Worm (Caenorhabditis elegans) whole organism, dauer: Measurements from ENCODE around the gene slfl-5.

Experiments
- unc-62 ChIP-seq: sonication (generic microtip); optimal IDR thresholded peaks from 2 replicates; lab custom pipeline; 2017; ENCODE audit warnings: missing biosample characterization, missing genetic modification reagents, missing genetic modification characterization

The slfl-5 gene

ce11 chrV:12244980-12245742 lies at the start of gene slfl-5, which contains the start of the genes T04H1.13 and rad-50:
Gene slfl-5 (minus strand): TSS chrV:12245044.
Gene T04H1.13 (minus strand): TSS chrV:12245030.
Gene rad-50 (plus strand): TSS chrV:12245646.
- TF ChIP-seq unc-62 (GFP tag; lab: Kevin White, UChicago) = no peak

DNA sequence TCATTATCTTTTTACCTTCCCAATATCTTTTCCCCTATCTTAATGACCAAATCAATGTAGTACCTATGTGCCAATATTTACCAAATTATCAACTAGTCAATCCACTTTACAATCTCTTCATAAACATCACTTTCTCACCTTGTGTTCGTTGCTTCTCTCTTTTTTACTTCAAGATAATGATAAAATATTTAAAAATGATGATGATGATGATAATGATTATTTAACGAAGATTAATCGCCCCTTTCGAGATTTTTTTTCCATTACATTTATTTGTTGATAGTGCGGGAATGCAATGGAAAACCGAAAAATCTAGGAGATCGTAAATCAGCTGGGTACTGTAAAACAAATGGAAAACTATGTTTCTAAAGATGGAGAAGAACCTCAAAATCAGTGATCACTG lies 49.2 kb upstream of the slfl-5 start:
- no peak for TF ChIP-seq unc-62 (GFP tag; lab: Kevin White, UChicago)

DNA sequence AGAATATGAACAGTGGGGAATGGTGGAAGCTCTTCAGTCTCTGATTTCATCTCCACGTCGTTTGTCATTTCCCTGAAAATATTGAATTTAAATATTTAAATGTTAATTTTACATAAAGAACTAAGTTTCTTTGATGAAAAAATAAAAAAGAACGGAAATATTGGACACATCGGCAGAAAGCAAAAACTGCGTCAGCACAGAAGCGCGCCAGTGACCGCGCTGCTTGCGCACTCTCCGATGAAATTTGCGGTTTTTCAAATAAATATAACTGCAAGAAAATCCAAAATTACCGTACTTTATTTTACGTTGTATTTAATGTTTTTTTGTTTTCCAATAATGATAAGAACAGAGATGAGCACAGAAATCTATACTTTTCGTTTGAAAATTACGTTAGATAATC lies 46.7 kb upstream of the slfl-5 start, which contains the start of the genes srpa-68 and srh-16:
Gene srpa-68 (minus strand): TSS at position 72 of the 400 bp plus-strand sequence.
Gene srh-16 (plus strand): TSS at position 275 of the 400 bp plus-strand sequence.
- TF ChIP-seq unc-62 (GFP tag; lab: Kevin White, UChicago) = no peak

DNA sequence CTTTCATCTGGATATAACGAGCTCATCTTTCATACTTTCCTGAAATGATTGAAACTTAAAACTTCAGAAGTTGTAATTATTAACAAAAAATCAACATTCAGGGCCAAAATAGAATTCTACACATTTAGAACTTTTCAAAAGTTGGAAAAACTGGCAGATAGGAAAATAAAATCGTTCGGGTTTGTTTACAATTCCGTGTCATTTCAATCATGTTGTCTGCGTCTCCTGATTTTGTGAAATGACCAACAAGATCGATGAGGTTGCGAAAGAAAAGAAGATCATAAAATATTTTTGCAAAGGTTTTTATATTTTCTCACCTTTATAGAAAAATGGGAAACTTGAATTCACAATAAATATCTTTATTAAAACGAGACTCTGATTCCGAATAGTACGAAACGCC lies 43.7 kb upstream of the slfl-5 start, which contains the start of gene rskd-1:
Gene rskd-1 (minus strand): TSS at position 39 of the 400 bp plus-strand sequence.
- TF ChIP-seq unc-62 (GFP tag; lab: Kevin White, UChicago) = no peak

DNA sequence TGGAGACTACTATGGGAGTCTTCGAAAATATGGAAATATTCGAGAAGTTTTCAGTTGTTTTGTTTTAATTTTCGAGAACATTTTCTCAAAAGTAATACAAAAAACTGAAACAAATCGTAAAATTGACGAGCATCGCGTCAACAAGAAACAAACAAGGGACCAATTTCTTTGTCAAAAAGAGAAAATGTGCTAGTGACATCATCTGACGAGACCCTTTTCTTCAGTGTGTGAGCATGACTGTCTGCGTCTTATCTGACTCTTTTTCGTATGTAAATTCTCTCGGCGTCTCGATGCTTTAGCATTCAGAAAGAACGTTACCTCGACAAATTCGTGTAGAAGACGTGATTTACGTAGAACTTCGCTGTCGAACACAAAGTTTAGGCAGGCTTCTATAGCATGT lies 42.8 kb upstream of the slfl-5 start:
- no peak for TF ChIP-seq unc-62 (GFP tag; lab: Kevin White, UChicago)

DNA sequence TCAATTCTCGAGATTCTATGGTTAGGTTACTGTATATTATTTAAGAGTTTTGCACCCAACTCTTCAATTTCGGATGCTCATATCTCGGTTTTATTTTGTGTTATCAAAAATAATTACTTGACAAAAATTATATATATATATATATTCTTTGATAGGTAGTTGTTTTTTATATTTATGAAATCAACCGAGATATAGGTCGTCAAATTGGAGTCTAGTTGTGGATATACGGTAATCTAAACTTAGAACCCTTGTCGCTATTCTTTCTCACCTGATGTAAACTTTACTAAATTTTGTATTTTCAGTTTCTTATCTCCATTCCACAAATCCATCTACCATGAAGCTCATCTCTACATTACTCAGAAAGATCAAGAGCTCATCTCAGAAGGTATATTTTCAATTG lies 38.3 kb upstream of the slfl-5 start, which contains the start of gene F55C5.10:
Gene F55C5.10 (plus strand): TSS at position 301 of the 400 bp plus-strand sequence.
- TF ChIP-seq unc-62 (GFP tag; lab: Kevin White, UChicago) = no peak

DNA sequence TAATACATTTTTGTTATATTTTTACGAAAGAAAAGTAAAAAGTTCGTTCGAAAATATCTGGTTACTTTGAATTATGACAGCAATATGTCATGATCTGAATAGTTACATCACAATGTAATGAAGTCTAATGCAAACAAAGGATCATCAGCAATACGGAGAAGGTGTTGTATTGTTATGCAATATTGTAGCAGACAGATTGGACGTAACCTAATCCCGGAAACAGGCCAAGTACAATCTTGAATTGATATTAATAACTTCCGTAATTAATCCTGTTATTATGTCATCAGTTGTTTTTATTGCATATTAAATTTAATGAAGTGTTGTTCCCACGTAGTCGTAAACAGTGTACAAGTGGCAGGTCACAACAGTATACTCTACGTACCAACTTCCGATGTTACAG lies 36.7 kb upstream of the slfl-5 start:
- no peak for TF ChIP-seq unc-62 (GFP tag; lab: Kevin White, UChicago)

DNA sequence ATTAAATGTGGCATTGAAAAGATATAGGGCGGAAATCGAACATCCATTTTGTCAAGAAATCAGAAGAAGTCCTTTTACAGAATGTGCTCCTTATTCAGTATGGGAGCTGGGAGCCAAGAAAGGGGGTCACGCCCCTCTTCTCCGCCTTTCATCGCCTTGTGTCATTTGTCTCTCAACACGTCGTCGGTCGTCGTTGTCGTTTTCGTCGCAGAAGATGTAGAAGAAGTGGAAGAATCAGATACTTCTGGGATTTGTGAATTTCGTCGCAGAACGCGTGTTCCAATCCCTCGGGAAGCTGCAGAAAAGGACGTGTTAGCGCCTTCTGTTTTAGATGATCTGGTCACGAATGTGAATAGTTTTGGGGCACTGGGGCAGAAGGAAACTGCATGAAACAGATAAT lies 32.1 kb upstream of the slfl-5 start, which contains the start of gene bnc-1:
Gene bnc-1 (minus strand): TSS at position 101 of the 400 bp plus-strand sequence.
- TF ChIP-seq unc-62 (GFP tag; lab: Kevin White, UChicago) = no peak

ce11 chrV:12275714-12276113 lies 30.9 kb upstream of the slfl-5 start:
- no peak for TF ChIP-seq unc-62 (GFP tag; lab: Kevin White, UChicago)

DNA sequence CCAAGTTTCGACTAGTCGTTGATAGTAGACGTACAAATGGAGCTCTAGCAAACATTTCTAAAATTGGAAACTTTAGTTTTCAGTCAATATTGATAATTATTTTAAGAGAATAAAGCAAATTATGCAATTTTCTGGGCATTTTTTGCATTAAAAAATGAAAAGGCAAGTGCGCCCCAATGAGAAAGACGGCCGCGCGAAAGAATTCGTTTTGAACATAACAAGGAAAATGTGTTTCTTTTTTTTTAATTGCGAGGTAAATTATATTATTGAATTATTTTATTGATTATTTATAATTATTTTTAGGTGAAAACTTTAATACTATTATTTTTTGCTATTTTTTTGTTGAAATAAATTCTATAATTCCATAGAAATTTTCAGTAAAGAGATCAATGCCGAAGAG lies 26.7 kb upstream of the slfl-5 start, which contains the start of the genes tsfm-1 and capg-2:
Gene tsfm-1 (minus strand): TSS at position 57 of the 400 bp plus-strand sequence.
Gene capg-2 (plus strand): TSS at position 379 of the 400 bp plus-strand sequence.
- TF ChIP-seq unc-62 (GFP tag; lab: Kevin White, UChicago) = no peak

ce11 chrV:12269272-12269767 lies 24.5 kb upstream of the slfl-5 start, which contains the start of gene twk-24:
Gene twk-24 (minus strand): TSS chrV:12269322.
- TF ChIP-seq unc-62 (GFP tag; lab: Kevin White, UChicago) = no peak

ce11 chrV:12263723-12264122 lies 18.9 kb upstream of the slfl-5 start, which contains the start of gene ssp-35:
Gene ssp-35 (minus strand): TSS chrV:12263823.
- TF ChIP-seq unc-62 (GFP tag; lab: Kevin White, UChicago) = no peak

ce11 chrV:12261377-12261776 lies 16.5 kb upstream of the slfl-5 start, which contains the start of gene tbb-6:
Gene tbb-6 (plus strand): TSS chrV:12261531.
- TF ChIP-seq unc-62 (GFP tag; lab: Kevin White, UChicago) = no peak

DNA sequence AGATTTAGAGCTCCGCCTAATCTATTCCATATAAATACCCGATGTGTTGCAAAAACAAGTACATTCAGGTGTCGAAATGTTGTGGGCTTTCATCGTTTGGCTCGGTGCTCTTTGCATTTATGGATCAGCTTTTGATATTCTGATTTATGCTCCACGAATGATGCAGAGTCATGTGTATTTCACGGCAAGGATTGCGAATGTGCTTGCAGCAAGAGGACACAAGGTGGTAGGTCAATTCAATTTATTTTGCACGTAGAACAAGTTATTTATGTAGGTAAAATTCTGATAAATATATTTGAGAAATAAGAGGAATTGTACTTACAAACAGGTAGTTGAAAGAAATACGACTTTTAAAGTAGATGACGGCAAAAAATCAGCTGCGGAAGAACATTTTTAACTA lies 14.1 kb upstream of the slfl-5 start, which contains the start of gene ugt-56:
Gene ugt-56 (plus strand): TSS at position 61 of the 400 bp plus-strand sequence.
- no peak for TF ChIP-seq unc-62 (GFP tag; lab: Kevin White, UChicago)

- no peak for TF ChIP-seq unc-62 (GFP tag; lab: Kevin White, UChicago)
Observed at ce11 chrV:12256398-12256797, 11.6 kb upstream of the slfl-5 start, which contains the start of gene ugt-55. Gene ugt-55 (plus strand): TSS chrV:12256698.

- TF ChIP-seq unc-62 (GFP tag; lab: Kevin White, UChicago) = no peak
Observed at ce11 chrV:12255343-12255742, 10.5 kb upstream of the slfl-5 start, which contains the start of gene T04H1.12. Gene T04H1.12 (plus strand): TSS chrV:12255643.
